Worm (Caenorhabditis elegans) whole organism, L4/young adult: ENCODE measurements around the gene unc-104.

Experiments used
- W03F9.2 ChIP-seq: fragments of 150-350 bp; optimal IDR thresholded peaks from 2 replicates; lab custom pipeline; 2014; ENCODE audit warnings: missing biosample characterization, missing genetic modification characterization
- dao-5 ChIP-seq: sonication (generic microtip); optimal IDR thresholded peaks from 2 replicates; lab custom pipeline; 2016; ENCODE audit warnings: missing genotype, missing genetic modification characterization, moderate library complexity, missing compliant biosample characterization
- him-1 ChIP-seq: sonication (generic microtip); optimal IDR thresholded peaks from 2 replicates; lab custom pipeline; 2016; ENCODE audit warnings: missing genotype, missing genetic modification reagents, missing genetic modification characterization, missing compliant biosample characterization

unc-104 gene

DNA sequence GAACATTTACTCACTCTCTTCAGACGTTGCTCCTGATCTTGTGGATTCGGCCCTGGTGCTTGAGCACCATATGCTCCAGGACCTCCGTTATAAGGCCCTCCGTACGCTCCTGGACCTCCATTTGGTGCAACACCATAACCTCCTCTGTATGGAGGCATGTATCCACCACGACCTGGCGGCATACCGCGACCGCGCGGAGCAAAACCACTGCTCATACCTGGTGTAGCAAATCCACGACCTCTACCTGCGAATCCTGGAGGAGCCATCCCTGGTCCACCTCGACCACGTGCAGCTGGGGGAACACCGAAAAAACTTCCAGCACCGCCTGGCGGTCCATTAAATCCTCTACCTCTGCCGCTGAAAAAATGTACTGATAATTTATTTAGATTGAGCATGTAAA, 54.7 kb downstream of the unc-104 start:
- TF ChIP-seq dao-5 (tag; lab: Kevin White, UChicago) (no peak), W03F9.2 (tag; lab: Kevin White, UChicago) (no peak), him-1 (tag; lab: Kevin White, UChicago) (no peak)

DNA sequence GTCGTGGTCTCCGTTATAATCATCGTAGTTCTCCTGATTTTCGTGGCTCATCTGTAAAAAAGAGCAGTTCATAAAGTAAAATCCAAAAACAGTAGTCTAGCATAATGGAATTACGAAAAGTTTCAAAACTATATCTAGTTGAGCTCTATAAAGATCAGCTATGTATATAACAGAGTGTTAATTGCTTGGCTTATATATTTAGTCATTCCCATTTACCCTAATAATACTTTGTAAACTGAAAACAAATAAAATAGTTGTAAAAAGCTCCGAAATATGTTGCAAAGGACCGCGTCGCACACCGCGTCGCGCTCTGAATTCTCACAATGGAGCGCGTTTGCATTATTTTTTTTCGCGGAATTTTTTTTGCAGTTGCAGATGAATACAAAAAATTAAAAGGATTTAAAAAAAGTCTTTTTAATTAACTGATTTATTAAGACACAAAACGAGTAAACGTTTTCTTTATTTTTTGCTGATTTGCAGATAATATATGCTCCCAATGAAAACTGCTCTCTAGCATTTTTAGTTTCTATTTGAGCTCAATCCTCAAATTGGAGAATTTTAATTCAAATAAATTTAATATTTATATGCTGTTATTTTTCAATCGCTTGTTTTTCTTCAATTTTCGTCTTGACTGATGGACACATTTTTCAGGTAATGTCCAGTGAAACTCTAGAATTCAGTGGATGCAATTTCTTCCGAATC, 55.4 kb downstream of the unc-104 start, which contains the start of the genes tcer-1 and ZK1127.5:
tcer-1 (minus strand) TSS at position 51 of the 702 bp plus-strand sequence.
ZK1127.5 (plus strand) TSS at position 652 of the 702 bp plus-strand sequence.
- TF ChIP-seq W03F9.2 (tag; lab: Kevin White, UChicago) (peak; percentile 74), dao-5 (tag; lab: Kevin White, UChicago) (no peak)

DNA sequence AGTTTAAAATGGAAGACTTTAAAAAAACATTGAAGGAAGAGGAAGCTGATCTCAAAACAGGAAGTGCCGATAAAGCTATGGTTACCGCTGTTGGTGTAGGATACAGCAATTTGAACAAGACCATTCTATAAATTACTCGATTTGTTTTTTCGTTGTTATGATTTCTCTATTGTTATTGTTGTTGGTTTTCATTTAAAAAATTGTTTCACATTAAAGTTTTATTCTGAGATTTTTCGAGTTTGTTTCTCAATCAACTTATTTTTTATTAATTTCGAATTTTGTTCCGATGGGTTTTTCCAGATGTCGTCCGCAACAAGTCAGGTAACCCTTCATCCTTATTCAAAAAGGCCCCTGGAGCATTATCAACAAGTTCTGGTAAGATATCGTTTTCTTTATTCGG, 57.0 kb downstream of the unc-104 start, which contains the start of gene ZK1127.12:
ZK1127.12 (plus strand) TSS at position 301 of the 400 bp plus-strand sequence.
- no peak for TF ChIP-seq W03F9.2 (tag; lab: Kevin White, UChicago)
- no peak for TF ChIP-seq dao-5 (tag; lab: Kevin White, UChicago)
- TF ChIP-seq him-1 (tag; lab: Kevin White, UChicago) = no peak

DNA sequence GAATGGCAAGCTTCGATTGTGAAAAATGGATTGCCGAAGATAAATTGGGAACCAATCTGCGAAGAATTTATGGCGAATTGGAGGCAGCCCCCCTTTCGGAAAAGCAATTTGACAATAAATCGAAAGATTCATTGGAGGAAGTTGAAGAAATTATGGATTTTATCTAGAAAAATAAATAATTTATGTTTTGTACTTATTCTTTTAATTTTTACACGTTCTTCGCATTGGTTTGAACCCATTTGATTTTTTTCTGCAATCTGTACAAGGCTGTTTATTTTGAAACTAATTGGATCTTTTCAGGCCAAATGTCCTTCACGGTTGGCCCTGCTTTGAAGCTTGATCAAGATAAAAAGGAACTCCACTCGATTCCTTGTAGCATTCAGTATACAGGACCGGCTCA, 58.2 kb downstream of the unc-104 start, which contains the start of gene ZK1127.13:
ZK1127.13 (plus strand) TSS at position 301 of the 400 bp plus-strand sequence.
- no peak for TF ChIP-seq dao-5 (tag; lab: Kevin White, UChicago)
- TF ChIP-seq W03F9.2 (tag; lab: Kevin White, UChicago) = no peak
- no peak for TF ChIP-seq him-1 (tag; lab: Kevin White, UChicago)

DNA sequence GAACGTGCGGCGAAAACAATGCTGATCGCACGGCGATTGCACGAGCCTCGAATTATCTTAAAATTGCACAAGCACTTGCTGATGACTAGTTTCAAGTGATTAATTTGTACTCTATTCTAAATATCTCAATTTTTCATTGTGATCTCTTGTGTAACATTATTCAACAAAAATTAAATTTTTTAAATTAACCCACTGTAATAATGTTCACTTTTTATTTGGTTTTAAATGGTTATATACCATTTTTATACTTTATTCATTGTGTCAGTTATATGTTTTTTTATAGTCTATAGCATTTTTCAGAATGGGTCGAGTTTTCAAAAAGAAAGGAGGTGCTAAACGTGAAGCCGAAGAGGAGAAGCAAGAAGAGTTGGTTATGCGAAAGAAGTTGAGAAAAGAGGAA, 58.9 kb downstream of the unc-104 start, which contains the start of gene ZK1127.4:
ZK1127.4 (plus strand) TSS at position 301 of the 400 bp plus-strand sequence.
- TF ChIP-seq W03F9.2 (tag; lab: Kevin White, UChicago) = no peak
- no peak for TF ChIP-seq him-1 (tag; lab: Kevin White, UChicago)
- no peak for TF ChIP-seq dao-5 (tag; lab: Kevin White, UChicago)

DNA sequence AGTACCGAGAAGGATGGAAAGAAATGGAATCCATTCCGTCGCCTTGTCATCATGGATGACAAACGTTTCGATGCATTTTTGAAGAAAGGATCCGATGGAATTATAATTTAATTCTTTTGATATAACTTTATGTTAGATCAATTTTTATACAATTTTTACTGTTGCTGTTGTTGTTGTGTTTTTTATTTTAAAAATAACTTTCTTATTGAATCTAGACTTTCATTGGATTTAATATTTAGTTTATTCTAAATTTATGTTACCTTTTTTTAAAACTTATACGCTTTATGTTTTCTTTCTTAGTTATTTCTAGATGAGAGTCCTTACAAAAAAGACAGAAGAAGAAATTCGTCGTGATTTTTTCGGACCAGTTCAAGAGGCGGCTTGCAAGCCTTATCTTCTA, 60.2 kb downstream of the unc-104 start, which contains the start of gene ZK1127.3:
ZK1127.3 (plus strand) TSS at position 301 of the 400 bp plus-strand sequence.
- TF ChIP-seq him-1 (tag; lab: Kevin White, UChicago) (no peak), W03F9.2 (tag; lab: Kevin White, UChicago) (no peak), dao-5 (tag; lab: Kevin White, UChicago) (no peak)

DNA sequence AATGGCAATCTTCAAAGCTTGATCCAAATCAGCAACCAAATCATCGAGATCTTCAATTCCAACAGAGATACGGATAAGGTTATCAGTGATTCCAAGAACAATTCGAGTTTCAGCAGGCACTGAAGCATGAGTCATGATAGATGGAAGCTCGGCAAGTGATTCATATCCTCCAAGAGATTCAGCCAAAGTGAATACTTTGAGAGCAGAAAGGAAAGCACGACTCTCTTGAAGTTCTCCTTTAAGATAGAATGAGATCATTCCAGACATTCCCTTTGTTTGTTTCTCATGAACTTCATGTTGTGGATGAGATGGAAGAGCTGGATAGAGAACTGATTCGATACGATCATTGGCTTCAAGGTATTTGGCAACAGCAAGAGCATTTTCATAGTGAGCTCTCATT, 61.5 kb downstream of the unc-104 start:
- TF ChIP-seq dao-5 (tag; lab: Kevin White, UChicago) = no peak
- TF ChIP-seq him-1 (tag; lab: Kevin White, UChicago) = no peak
- TF ChIP-seq W03F9.2 (tag; lab: Kevin White, UChicago) = no peak

DNA sequence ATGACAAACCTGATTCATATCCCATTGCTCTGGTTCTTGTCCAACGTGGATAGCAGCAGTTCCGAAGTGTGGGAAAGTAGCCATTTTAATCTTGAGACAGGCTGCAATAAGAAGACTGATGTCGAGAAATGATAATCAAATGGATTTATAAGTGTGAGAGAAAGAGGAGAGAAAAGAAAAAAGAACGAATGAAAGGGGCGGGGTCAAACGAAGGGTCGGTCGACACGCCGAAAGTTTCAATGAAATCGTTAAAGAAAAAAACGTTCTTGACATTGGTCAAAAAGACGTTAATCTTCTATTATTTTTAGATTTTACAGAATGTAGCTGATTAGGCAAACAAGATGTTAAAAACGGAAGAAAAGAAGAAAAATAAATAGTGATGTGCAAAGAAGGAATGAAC, 63.1 kb downstream of the unc-104 start, which contains the start of gene cth-2:
cth-2 (minus strand) TSS at position 101 of the 400 bp plus-strand sequence.
- TF ChIP-seq dao-5 (tag; lab: Kevin White, UChicago) (no peak), him-1 (tag; lab: Kevin White, UChicago) (no peak)

DNA sequence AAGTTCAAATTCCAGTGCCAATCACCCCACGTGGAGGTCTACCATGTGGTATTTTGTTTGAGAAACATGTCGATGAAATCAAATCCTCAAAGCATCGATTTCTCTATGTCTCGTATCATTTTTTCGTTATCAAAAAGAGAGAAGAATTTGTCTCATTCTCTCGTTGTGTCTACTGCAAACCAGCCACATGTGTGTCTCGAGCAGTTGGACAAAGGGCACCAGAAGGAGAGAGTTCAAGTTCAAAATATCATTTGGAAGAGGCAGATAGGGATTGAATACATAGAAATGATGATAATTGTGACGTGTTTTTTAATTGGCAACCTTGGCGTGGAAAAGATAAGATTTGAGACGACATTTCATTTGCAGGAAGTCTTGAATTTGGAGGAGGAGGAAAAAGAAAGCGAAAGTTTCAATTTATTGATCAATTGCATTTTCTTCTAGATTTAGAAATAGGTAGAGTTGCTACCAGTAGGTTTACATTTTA, 64.5 kb downstream of the unc-104 start:
- TF ChIP-seq him-1 (tag; lab: Kevin White, UChicago) (no peak), dao-5 (tag; lab: Kevin White, UChicago) (no peak), W03F9.2 (tag; lab: Kevin White, UChicago) (peak; percentile 21)

DNA sequence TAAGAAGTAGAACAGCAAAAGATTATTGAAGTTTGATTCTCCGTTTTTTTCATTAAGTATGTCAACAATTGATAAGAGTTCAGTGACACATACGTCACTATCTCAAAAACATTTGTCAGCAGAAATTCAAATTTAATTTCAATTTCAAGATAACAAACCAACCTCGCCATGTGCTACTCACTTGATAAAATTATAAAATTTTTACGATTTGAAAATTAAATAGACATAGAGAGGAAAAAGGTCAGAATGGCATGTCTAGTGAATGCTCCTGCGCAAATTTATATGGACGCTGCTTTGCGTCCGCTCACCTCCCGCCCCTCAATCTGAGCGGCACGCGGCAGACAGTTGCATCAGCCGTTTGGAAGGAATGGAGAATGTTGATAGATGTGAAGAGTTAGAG, 65.4 kb downstream of the unc-104 start:
- TF ChIP-seq dao-5 (tag; lab: Kevin White, UChicago) (no peak), him-1 (tag; lab: Kevin White, UChicago) (no peak), W03F9.2 (tag; lab: Kevin White, UChicago) (no peak)
